Worm (Caenorhabditis elegans) whole organism, L2 larva: ENCODE data around the gene srh-75.

Experiments used
- C34F6.9 ChIP-seq: fragments of 150-350 bp; optimal IDR thresholded peaks from 2 replicates; lab custom pipeline; 2014; ENCODE audit warnings: missing biosample characterization, missing genetic modification characterization
- F13H6.1 ChIP-seq: sonication (generic microtip); optimal IDR thresholded peaks from 2 replicates; lab custom pipeline; 2016; ENCODE audit warnings: missing genetic modification characterization, missing compliant biosample characterization
- R02D3.7 ChIP-seq: fragments of 150-350 bp; optimal IDR thresholded peaks from 2 replicates; lab custom pipeline; 2014; ENCODE audit warnings: missing biosample characterization, missing genetic modification characterization
- Y55F3AM.14 ChIP-seq: fragments of 200-800 bp; sonication (Bioruptor generic); optimal IDR thresholded peaks from 2 replicates; lab custom pipeline; 2018; ENCODE audit warnings: mild to moderate bottlenecking, missing genetic modification characterization, missing compliant biosample characterization
- ZK546.5 ChIP-seq: sonication (generic microtip); optimal IDR thresholded peaks from 2 replicates; lab custom pipeline; 2017; ENCODE audit warnings: missing biosample characterization, missing genetic modification characterization
- alr-1 ChIP-seq: fragments of 150-350 bp; optimal IDR thresholded peaks from 2 replicates; lab custom pipeline; 2014; ENCODE audit warnings: missing biosample characterization, missing genetic modification characterization
- aly-2 ChIP-seq: fragments of 150-350 bp; optimal IDR thresholded peaks from 2 replicates; lab custom pipeline; 2014; ENCODE audit warnings: missing biosample characterization, missing genetic modification characterization
- ama-1 ChIP-seq: fragments of 150-350 bp; optimal IDR thresholded peaks from 2 replicates; lab custom pipeline; 2018; ENCODE audit warnings: inconsistent platforms
- blmp-1 ChIP-seq: sonication (generic microtip); optimal IDR thresholded peaks from 2 replicates; lab custom pipeline; 2017; ENCODE audit warnings: missing genetic modification characterization, mild to moderate bottlenecking, missing compliant biosample characterization, antibody characterized with exemption, moderate library complexity; ENCODE audit not compliant: insufficient read depth
- ceh-16 ChIP-seq: fragments of 150-350 bp; optimal IDR thresholded peaks from 2 replicates; lab custom pipeline; 2014; ENCODE audit warnings: missing biosample characterization, missing genetic modification characterization
- ceh-82 ChIP-seq: fragments of 150-350 bp; optimal IDR thresholded peaks from 2 replicates; lab custom pipeline; 2014; ENCODE audit warnings: missing biosample characterization, missing genetic modification characterization
- crh-2 ChIP-seq: sonication (generic microtip); optimal IDR thresholded peaks from 2 replicates; lab custom pipeline; 2017; ENCODE audit warnings: missing biosample characterization, missing genetic modification characterization
- dmd-4 ChIP-seq: sonication (generic microtip); optimal IDR thresholded peaks from 2 replicates; lab custom pipeline; 2017; ENCODE audit warnings: missing biosample characterization, missing genetic modification characterization
- egl-27 ChIP-seq: sonication (generic microtip); optimal IDR thresholded peaks from 3 replicates; lab custom pipeline; 2017; ENCODE audit warnings: missing biosample characterization, missing genetic modification reagents, missing genetic modification characterization
- elt-1 ChIP-seq: fragments of 150-350 bp; optimal IDR thresholded peaks from 2 replicates; lab custom pipeline; 2014; ENCODE audit warnings: missing biosample characterization, missing genetic modification characterization
- fos-1 ChIP-seq: fragments of 150-350 bp; optimal IDR thresholded peaks from 2 replicates; lab custom pipeline; 2014; ENCODE audit warnings: missing biosample characterization, missing genetic modification characterization
- gmeb-1 ChIP-seq: fragments of 150-350 bp; optimal IDR thresholded peaks from 2 replicates; lab custom pipeline; 2014; ENCODE audit warnings: missing biosample characterization, missing genetic modification characterization
- lin-11 ChIP-seq: fragments of 150-350 bp; sonication (generic microtip); optimal IDR thresholded peaks from 2 replicates; lab custom pipeline; 2014; ENCODE audit warnings: missing biosample characterization, missing genetic modification characterization, inconsistent platforms, mixed read lengths
- lin-13 ChIP-seq: fragments of 150-350 bp; optimal IDR thresholded peaks from 2 replicates; lab custom pipeline; 2014; ENCODE audit warnings: missing biosample characterization, missing genetic modification reagents, missing genetic modification characterization
- lin-39 ChIP-seq: fragments of 150-350 bp; optimal IDR thresholded peaks from 2 replicates; lab custom pipeline; 2014; ENCODE audit warnings: missing biosample characterization, missing genetic modification reagents, missing genetic modification characterization
- lsy-2 ChIP-seq, 2 experiments: fragments of 150-350 bp in 1 of 2; sonication (generic microtip) in 1 of 2; optimal IDR thresholded peaks; 2 replicates each; lab custom pipeline; 2014 to 2017; ENCODE audit warnings: missing biosample characterization in 2 of 2, missing genetic modification characterization in 2 of 2
- mab-5 ChIP-seq: fragments of 150-350 bp; optimal IDR thresholded peaks from 2 replicates; lab custom pipeline; 2014; ENCODE audit warnings: missing biosample characterization, missing genetic modification characterization
- mdl-1 ChIP-seq, 2 experiments: fragments of 150-350 bp in 1 of 2; sonication (generic microtip) in 1 of 2; optimal IDR thresholded peaks; 2 replicates each; lab custom pipeline; 2017; ENCODE audit warnings: missing biosample characterization in 2 of 2, missing genetic modification characterization in 2 of 2
- nhr-10 ChIP-seq: sonication (generic microtip); optimal IDR thresholded peaks from 2 replicates; lab custom pipeline; 2017; ENCODE audit warnings: missing biosample characterization, missing genetic modification characterization
- nhr-11 ChIP-seq: fragments of 150-350 bp; optimal IDR thresholded peaks from 2 replicates; lab custom pipeline; 2014; ENCODE audit warnings: missing biosample characterization, missing genetic modification characterization
- nhr-12 ChIP-seq: fragments of 150-350 bp; optimal IDR thresholded peaks from 2 replicates; lab custom pipeline; 2014; ENCODE audit warnings: missing biosample characterization, missing genetic modification characterization
- nhr-129 ChIP-seq: fragments of 150-350 bp; optimal IDR thresholded peaks from 2 replicates; lab custom pipeline; 2014; ENCODE audit warnings: missing biosample characterization, missing genetic modification characterization
- nhr-21 ChIP-seq: fragments of 150-350 bp; optimal IDR thresholded peaks from 2 replicates; lab custom pipeline; 2014; ENCODE audit warnings: missing biosample characterization, missing genetic modification characterization
- nhr-23 ChIP-seq: fragments of 150-350 bp; optimal IDR thresholded peaks from 2 replicates; lab custom pipeline; 2014; ENCODE audit warnings: missing biosample characterization, missing genetic modification reagents, missing genetic modification characterization
- nhr-237 ChIP-seq: fragments of 150-350 bp; optimal IDR thresholded peaks from 2 replicates; lab custom pipeline; 2014; ENCODE audit warnings: missing biosample characterization, missing genetic modification characterization
- nhr-25 ChIP-seq: fragments of 150-350 bp; sonication (generic microtip); optimal IDR thresholded peaks from 3 replicates; lab custom pipeline; 2014; ENCODE audit warnings: missing biosample characterization, missing genetic modification characterization
- nhr-6 ChIP-seq: fragments of 150-350 bp; optimal IDR thresholded peaks from 2 replicates; lab custom pipeline; 2014; ENCODE audit warnings: missing biosample characterization, missing genetic modification characterization
- nhr-77 ChIP-seq: fragments of 150-350 bp; optimal IDR thresholded peaks from 2 replicates; lab custom pipeline; 2014; ENCODE audit warnings: missing biosample characterization, missing genetic modification characterization
- peb-1 ChIP-seq: fragments of 150-350 bp; optimal IDR thresholded peaks from 2 replicates; lab custom pipeline; 2014; ENCODE audit warnings: missing biosample characterization, missing genetic modification characterization
- sem-4 ChIP-seq: fragments of 150-350 bp; optimal IDR thresholded peaks from 2 replicates; lab custom pipeline; 2014; ENCODE audit warnings: missing biosample characterization, missing genetic modification reagents, missing genetic modification characterization
- skn-1 ChIP-seq: sonication (generic microtip); optimal IDR thresholded peaks from 2 replicates; lab custom pipeline; 2017; ENCODE audit warnings: missing biosample characterization, missing genetic modification characterization
- sma-3 ChIP-seq: sonication (generic microtip); optimal IDR thresholded peaks from 2 replicates; lab custom pipeline; 2016; ENCODE audit warnings: missing genetic modification reagents, missing genetic modification characterization, missing compliant biosample characterization
- sma-9 ChIP-seq, 2 experiments: fragments of 150-350 bp in 1 of 2; sonication (generic microtip) in 1 of 2; optimal IDR thresholded peaks; 2 replicates each; lab custom pipeline; 2014 to 2016; ENCODE audit warnings: missing genetic modification characterization in 2 of 2, mild to moderate bottlenecking in 1 of 2, missing biosample characterization in 1 of 2, missing compliant biosample characterization in 1 of 2, missing genetic modification reagents in 1 of 2, moderate library complexity in 1 of 2
- snpc-4 ChIP-seq: fragments of 150-350 bp; optimal IDR thresholded peaks from 2 replicates; lab custom pipeline; 2014; ENCODE audit warnings: missing biosample characterization, missing genetic modification characterization
- unc-39 ChIP-seq: fragments of 150-350 bp; optimal IDR thresholded peaks from 2 replicates; lab custom pipeline; 2014; ENCODE audit warnings: missing biosample characterization, missing genetic modification characterization
- unc-55 ChIP-seq: fragments of 150-350 bp; sonication (generic microtip); optimal IDR thresholded peaks from 3 replicates; lab custom pipeline; 2014; ENCODE audit warnings: missing biosample characterization, missing genetic modification reagents, missing genetic modification characterization
- unc-62 ChIP-seq: fragments of 150-350 bp; optimal IDR thresholded peaks from 2 replicates; lab custom pipeline; 2014; ENCODE audit warnings: missing biosample characterization, missing genetic modification reagents, missing genetic modification characterization
- zag-1 ChIP-seq: fragments of 150-350 bp; optimal IDR thresholded peaks from 2 replicates; lab custom pipeline; 2014; ENCODE audit warnings: missing biosample characterization, missing genetic modification characterization
- ztf-1 ChIP-seq: fragments of 200-800 bp; sonication (Bioruptor generic); conservative IDR thresholded peaks from 2 replicates; pipeline ENCODE4 v1.3.6; 2022; ENCODE audit warnings: missing genetic modification characterization, missing compliant biosample characterization
- ztf-11 ChIP-seq: sonication (generic microtip); optimal IDR thresholded peaks from 2 replicates; lab custom pipeline; 2017; ENCODE audit warnings: missing biosample characterization, missing genetic modification characterization
- ztf-4 ChIP-seq: fragments of 150-350 bp; optimal IDR thresholded peaks from 2 replicates; lab custom pipeline; 2014; ENCODE audit warnings: missing biosample characterization, missing genetic modification characterization

Gene srh-75

DNA sequence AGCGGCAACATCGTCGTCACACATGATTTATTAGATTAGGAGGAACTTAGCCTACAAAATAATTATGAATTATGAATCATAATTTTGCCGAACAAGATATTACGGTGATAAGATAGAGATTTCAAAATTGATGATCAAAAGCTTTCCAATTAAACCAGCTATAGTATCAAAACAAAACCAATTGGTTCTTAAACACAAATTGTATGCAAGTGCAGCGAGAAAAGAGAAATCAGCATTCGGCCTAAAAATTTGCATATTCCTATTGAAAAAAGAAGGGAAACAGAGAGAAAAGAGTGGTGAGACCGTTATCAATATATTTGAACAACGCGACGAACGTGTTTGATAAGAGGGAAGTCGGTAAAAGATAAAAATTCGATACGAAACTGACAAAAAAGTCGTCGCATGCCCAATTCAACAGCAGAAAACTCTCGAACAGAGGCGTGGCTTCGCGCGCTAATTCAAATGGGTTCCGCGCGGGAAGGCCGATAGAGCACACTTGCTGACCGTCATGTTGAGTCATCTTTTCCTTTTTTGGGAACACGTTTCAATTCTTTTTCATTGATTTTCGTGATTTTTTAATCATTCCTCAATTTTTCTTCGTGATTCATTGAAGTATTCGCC lies 21.3 kb upstream of the srh-75 start, which contains the start of gene act-2:
Gene act-2, minus strand, starts transcription at position 51 of the 621 bp plus-strand sequence.
- TF ChIP-seq mdl-1 (tag; optimal IDR thresholded peaks at IDR 0.05; lab: Kevin White, UChicago) (no peak), elt-1 (tag; lab: Kevin White, UChicago) (no peak), nhr-129 (tag; lab: Kevin White, UChicago) (peak; percentile 76), sma-3 (GFP tag; lab: Kevin White, UChicago) (peak; percentile 87), gmeb-1 (tag; lab: Kevin White, UChicago) (peak; percentile 69), zag-1 (tag; lab: Kevin White, UChicago) (peak; percentile 15), ceh-82 (tag; lab: Kevin White, UChicago) (no peak), Y55F3AM.14 (GFP tag; lab: Kevin White, UChicago) (no peak), lin-39 (no peak), crh-2 (tag; lab: Kevin White, UChicago) (peak; percentile 86), nhr-12 (tag; lab: Kevin White, UChicago) (no peak), C34F6.9 (peak; percentile 88), peb-1 (tag; lab: Kevin White, UChicago) (no peak), nhr-6 (tag; lab: Kevin White, UChicago) (no peak), aly-2 (no peak), lin-11 (peak; percentile 76), ceh-16 (tag; lab: Kevin White, UChicago) (peak; percentile 64), nhr-25 (tag; lab: Kevin White, UChicago) (peak; percentile 84), blmp-1 (peak; percentile 57), mab-5 (tag; lab: Kevin White, UChicago) (peak; percentile 21), nhr-77 (tag; lab: Kevin White, UChicago) (no peak), R02D3.7 (tag; lab: Kevin White, UChicago) (no peak), nhr-11 (no peak), ZK546.5 (tag; lab: Kevin White, UChicago) (no peak), ztf-11 (tag; lab: Kevin White, UChicago) (no peak), nhr-21 (tag; lab: Kevin White, UChicago) (peak; percentile 20), sem-4 (tag; lab: Kevin White, UChicago) (peak; percentile 80), sma-9 (GFP tag; optimal IDR thresholded peaks at IDR 0.05; lab: Kevin White, UChicago) (peak; percentile 8), sma-9 (tag; optimal IDR thresholded peaks at IDR 0.05; lab: Kevin White, UChicago) (no peak), nhr-23 (no peak), ama-1 (lab: Kevin White, UChicago) (peak; percentile 40), F13H6.1 (tag; lab: Kevin White, UChicago) (peak; percentile 44), ztf-4 (peak; percentile 50), skn-1 (tag; lab: Kevin White, UChicago) (no peak), lin-13 (peak; percentile 74), unc-39 (no peak), nhr-10 (tag; lab: Kevin White, UChicago) (no peak), dmd-4 (no peak), unc-55 (GFP tag; lab: Kevin White, UChicago) (peak; percentile 86), egl-27 (no peak), fos-1 (tag; lab: Kevin White, UChicago) (peak; percentile 97), lsy-2 (tag; optimal IDR thresholded peaks at IDR 0.05; lab: Kevin White, UChicago) (peak in 1 of 2 experiments; percentile 75), snpc-4 (tag; lab: Kevin White, UChicago) (peak; percentile 55), nhr-237 (no peak), ztf-1 (GFP tag; lab: Robert Waterston, UW) (no peak)

DNA sequence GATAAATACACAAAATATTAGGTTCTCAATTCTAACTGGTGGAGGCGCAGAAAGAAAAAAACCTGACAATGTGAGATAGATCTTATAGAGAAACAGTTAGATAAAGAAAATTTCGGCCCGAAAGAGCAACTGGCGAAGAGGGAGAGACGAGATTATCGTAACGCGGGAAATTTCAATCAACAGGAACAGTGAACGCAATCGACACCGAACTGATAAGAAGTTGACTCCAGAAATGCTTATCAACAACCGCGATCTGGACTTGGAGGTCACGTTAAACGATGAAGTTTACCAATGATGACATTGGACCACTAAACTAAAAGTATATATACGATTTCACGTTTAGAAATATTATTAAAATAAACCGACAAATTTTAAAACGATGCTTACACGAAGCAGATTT lies 19.5 kb upstream of the srh-75 start:
- TF ChIP-seq nhr-25 (tag; lab: Kevin White, UChicago) (no peak), nhr-12 (tag; lab: Kevin White, UChicago) (no peak), fos-1 (tag; lab: Kevin White, UChicago) (peak; percentile 46), peb-1 (tag; lab: Kevin White, UChicago) (no peak), C34F6.9 (peak; percentile 14), dmd-4 (no peak), zag-1 (tag; lab: Kevin White, UChicago) (no peak), ama-1 (lab: Kevin White, UChicago) (peak; percentile 79), snpc-4 (tag; lab: Kevin White, UChicago) (no peak), nhr-77 (tag; lab: Kevin White, UChicago) (no peak), unc-62 (GFP tag; lab: Kevin White, UChicago) (peak; percentile 38), alr-1 (tag; lab: Kevin White, UChicago) (no peak), Y55F3AM.14 (GFP tag; lab: Kevin White, UChicago) (no peak), aly-2 (no peak), nhr-10 (tag; lab: Kevin White, UChicago) (no peak), ceh-16 (tag; lab: Kevin White, UChicago) (no peak), crh-2 (tag; lab: Kevin White, UChicago) (peak; percentile 31), ztf-4 (peak; percentile 77), lin-13 (peak; percentile 32), nhr-129 (tag; lab: Kevin White, UChicago) (peak; percentile 43), lsy-2 (tag; optimal IDR thresholded peaks at IDR 0.05; lab: Kevin White, UChicago) (peak in 1 of 2 experiments; percentile 40), ceh-82 (tag; lab: Kevin White, UChicago) (no peak), nhr-11 (no peak), sma-9 (GFP tag; optimal IDR thresholded peaks at IDR 0.05; lab: Kevin White, UChicago) (peak; percentile 25), sma-9 (tag; optimal IDR thresholded peaks at IDR 0.05; lab: Kevin White, UChicago) (no peak)
